Worm (Caenorhabditis elegans) whole organism, L4 larva: Measurements from ENCODE around the gene W03H9.1.

Source experiments
- F26F4.8 ChIP-seq: fragments of 200-800 bp; sonication (Bioruptor generic); conservative IDR thresholded peaks from 2 replicates; pipeline ENCODE4 v1.3.6; 2022; ENCODE audit warnings: missing genetic modification characterization, missing compliant biosample characterization
- F37D6.2 ChIP-seq: sonication (generic microtip); optimal IDR thresholded peaks from 2 replicates; lab custom pipeline; 2016; ENCODE audit warnings: mild to moderate bottlenecking, missing genetic modification characterization, missing compliant biosample characterization
- R02D3.7 ChIP-seq: fragments of 150-350 bp; sonication (generic microtip); optimal IDR thresholded peaks from 3 replicates; lab custom pipeline; 2014; ENCODE audit warnings: missing biosample characterization, missing genetic modification characterization
- T26A8.4 ChIP-seq: fragments of 200-800 bp; sonication (Bioruptor generic); IDR thresholded peaks from 2 replicates; pipeline ENCODE4 v1.3.6; 2022; ENCODE audit warnings: missing genetic modification characterization, missing compliant biosample characterization
- Y105C5A.15 ChIP-seq: fragments of 200-800 bp; sonication (Bioruptor generic); IDR thresholded peaks from 2 replicates; pipeline ENCODE4 v1.3.6; 2022; ENCODE audit warnings: missing genetic modification characterization, missing compliant biosample characterization
- ZK337.2 ChIP-seq: fragments of 200-800 bp; sonication (Bioruptor generic); IDR thresholded peaks from 2 replicates; pipeline ENCODE4 v1.3.6; 2022; ENCODE audit warnings: missing genetic modification reagents, missing genetic modification characterization, missing compliant biosample characterization
- aha-1 ChIP-seq: fragments of 150-350 bp; peaks from one replicate; lab custom pipeline; 2014; ENCODE audit warnings: missing biosample characterization, missing genetic modification characterization
- aly-2 ChIP-seq: sonication (generic microtip); optimal IDR thresholded peaks from 2 replicates; lab custom pipeline; 2018; ENCODE audit warnings: missing biosample characterization, missing genetic modification characterization
- ama-1 ChIP-seq: fragments of 150-350 bp; optimal IDR thresholded peaks from 2 replicates; lab custom pipeline; 2014; ENCODE audit warnings: inconsistent platforms, mixed read lengths
- attf-4 ChIP-seq: sonication (generic microtip); optimal IDR thresholded peaks from 3 replicates; lab custom pipeline; 2017; ENCODE audit warnings: missing biosample characterization, missing genetic modification characterization
- ceh-28 ChIP-seq: fragments of 150-350 bp; optimal IDR thresholded peaks from 2 replicates; lab custom pipeline; 2014; ENCODE audit warnings: missing biosample characterization, missing genetic modification reagents, missing genetic modification characterization
- ceh-44 ChIP-seq: fragments of 200-800 bp; sonication (Bioruptor generic); IDR thresholded peaks from 2 replicates; pipeline ENCODE4 v1.3.6; 2022; ENCODE audit warnings: missing genetic modification reagents, missing genetic modification characterization, missing compliant biosample characterization
- daf-12 ChIP-seq: fragments of 150-350 bp; optimal IDR thresholded peaks from 2 replicates; lab custom pipeline; 2014; ENCODE audit warnings: missing biosample characterization, missing genetic modification reagents, missing genetic modification characterization
- dmd-6 ChIP-seq: fragments of 200-800 bp; sonication (Bioruptor generic); IDR thresholded peaks from 2 replicates; pipeline ENCODE4 v1.3.6; 2022; ENCODE audit warnings: missing genetic modification reagents, missing genetic modification characterization, missing compliant biosample characterization
- dpl-1 ChIP-seq: fragments of 150-350 bp; optimal IDR thresholded peaks from 2 replicates; lab custom pipeline; 2014; ENCODE audit warnings: missing biosample characterization, missing genetic modification reagents, missing genetic modification characterization
- egl-43 ChIP-seq: fragments of 200-800 bp; sonication (Bioruptor generic); IDR thresholded peaks from 2 replicates; pipeline ENCODE4 v1.3.6; 2022; ENCODE audit warnings: missing genetic modification reagents, missing genetic modification characterization, missing compliant biosample characterization
- fkh-10 ChIP-seq: fragments of 150-350 bp; optimal IDR thresholded peaks from 2 replicates; lab custom pipeline; 2014; ENCODE audit warnings: missing biosample characterization, missing genetic modification reagents, missing genetic modification characterization
- fos-1 ChIP-seq: fragments of 150-350 bp; optimal IDR thresholded peaks from 2 replicates; lab custom pipeline; 2014; ENCODE audit warnings: missing biosample characterization, missing genetic modification characterization
- hmg-1.1 ChIP-seq: fragments of 200-800 bp; sonication (Bioruptor generic); IDR thresholded peaks from 2 replicates; pipeline ENCODE4 v1.3.6; 2022; ENCODE audit warnings: missing genetic modification reagents, missing genetic modification characterization, missing compliant biosample characterization
- lin-13 ChIP-seq: fragments of 150-350 bp; optimal IDR thresholded peaks from 2 replicates; lab custom pipeline; 2014; ENCODE audit warnings: missing biosample characterization, missing genetic modification reagents, missing genetic modification characterization
- lin-29 ChIP-seq: fragments of 200-800 bp; sonication (Bioruptor generic); IDR thresholded peaks from 2 replicates; pipeline ENCODE4 v1.3.6; 2022; ENCODE audit warnings: missing genetic modification reagents, missing genetic modification characterization, missing compliant biosample characterization
- lin-38 ChIP-seq: fragments of 200-800 bp; sonication (Bioruptor generic); IDR thresholded peaks from 2 replicates; pipeline ENCODE4 v1.3.6; 2022; ENCODE audit warnings: missing genetic modification reagents, missing genetic modification characterization, missing compliant biosample characterization
- lir-3 ChIP-seq: sonication (generic microtip); optimal IDR thresholded peaks from 2 replicates; lab custom pipeline; 2016; ENCODE audit warnings: mild to moderate bottlenecking, missing genetic modification characterization, missing compliant biosample characterization
- madf-5 ChIP-seq, 2 experiments: fragments of 200-800 bp; sonication (Bioruptor generic); IDR thresholded peaks; 2 replicates each; pipeline ENCODE4 v1.3.6; 2022; ENCODE audit warnings: missing compliant biosample characterization in 2 of 2, missing genetic modification characterization in 2 of 2
- mes-2 ChIP-seq: sonication (generic microtip); optimal IDR thresholded peaks from 2 replicates; lab custom pipeline; 2016; ENCODE audit warnings: missing genotype, mild to moderate bottlenecking, missing genetic modification characterization, missing compliant biosample characterization; ENCODE audit not compliant: poor library complexity, severe bottlenecking
- mxl-2 ChIP-seq: fragments of 200-800 bp; sonication (Bioruptor generic); conservative IDR thresholded peaks from 2 replicates; pipeline ENCODE4 v1.3.6; 2022; ENCODE audit warnings: missing genetic modification reagents, missing genetic modification characterization, missing compliant biosample characterization
- nhr-102 ChIP-seq: sonication (generic microtip); optimal IDR thresholded peaks from 2 replicates; lab custom pipeline; 2016; ENCODE audit warnings: mild to moderate bottlenecking, missing genetic modification characterization, moderate library complexity, missing compliant biosample characterization
- nhr-237 ChIP-seq: sonication (generic microtip); optimal IDR thresholded peaks from 2 replicates; lab custom pipeline; 2017; ENCODE audit warnings: missing biosample characterization, missing genetic modification characterization
- nhr-41 ChIP-seq: fragments of 200-800 bp; sonication (Bioruptor generic); IDR thresholded peaks from 2 replicates; pipeline ENCODE4 v1.3.6; 2022; ENCODE audit warnings: missing genetic modification reagents, missing genetic modification characterization, missing compliant biosample characterization
- nhr-6 ChIP-seq: fragments of 150-350 bp; optimal IDR thresholded peaks from 2 replicates; lab custom pipeline; 2014; ENCODE audit warnings: missing biosample characterization, missing genetic modification characterization
- nhr-76 ChIP-seq: fragments of 150-350 bp; optimal IDR thresholded peaks from 2 replicates; lab custom pipeline; 2014; ENCODE audit warnings: missing biosample characterization, missing genetic modification characterization
- nhr-77 ChIP-seq: fragments of 150-350 bp; optimal IDR thresholded peaks from 2 replicates; lab custom pipeline; 2014; ENCODE audit warnings: missing biosample characterization, missing genetic modification characterization
- pha-4 ChIP-seq, 2 experiments: fragments of 150-350 bp in 1 of 2; fragments of 200-800 bp in 1 of 2; sonication (Bioruptor generic) in 1 of 2; IDR thresholded peaks in 1 of 2; optimal IDR thresholded peaks in 1 of 2; 2 replicates each; pipeline versions ENCODE4 v1.3.6 to Lab custom; 2014 to 2022; ENCODE audit warnings: missing genetic modification characterization in 2 of 2, missing genetic modification reagents in 2 of 2, missing biosample characterization in 1 of 2, missing compliant biosample characterization in 1 of 2
- saeg-2 ChIP-seq: fragments of 200-800 bp; sonication (Bioruptor generic); IDR thresholded peaks from 2 replicates; pipeline ENCODE4 v1.3.6; 2022; ENCODE audit warnings: missing genetic modification reagents, missing genetic modification characterization, missing compliant biosample characterization
- set-16 ChIP-seq: fragments of 200-800 bp; sonication (Bioruptor generic); IDR thresholded peaks from 2 replicates; pipeline ENCODE4 v1.3.6; 2022; ENCODE audit warnings: missing genetic modification reagents, missing genetic modification characterization, missing compliant biosample characterization
- skn-1 ChIP-seq: fragments of 150-350 bp; optimal IDR thresholded peaks from 2 replicates; lab custom pipeline; 2014; ENCODE audit warnings: missing biosample characterization, missing genetic modification characterization
- snpc-4 ChIP-seq: fragments of 150-350 bp; optimal IDR thresholded peaks from 2 replicates; lab custom pipeline; 2014; ENCODE audit warnings: missing biosample characterization, missing genetic modification characterization
- spr-1 ChIP-seq: sonication (generic microtip); optimal IDR thresholded peaks from 2 replicates; lab custom pipeline; 2016; ENCODE audit warnings: mild to moderate bottlenecking, missing genetic modification characterization, missing compliant biosample characterization
- spr-3 ChIP-seq: fragments of 200-800 bp; sonication (Bioruptor generic); optimal IDR thresholded peaks from 2 replicates; lab custom pipeline; 2018; ENCODE audit warnings: mild to moderate bottlenecking, missing genetic modification characterization, missing compliant biosample characterization
- unc-39 ChIP-seq: sonication (generic microtip); optimal IDR thresholded peaks from 2 replicates; lab custom pipeline; 2017; ENCODE audit warnings: missing biosample characterization, missing genetic modification characterization
- zag-1 ChIP-seq: fragments of 150-350 bp; optimal IDR thresholded peaks from 2 replicates; lab custom pipeline; 2014; ENCODE audit warnings: missing biosample characterization, missing genetic modification characterization
- zfp-3 ChIP-seq: fragments of 200-800 bp; sonication (Bioruptor generic); conservative IDR thresholded peaks from 2 replicates; pipeline ENCODE4 v1.3.6; 2022; ENCODE audit warnings: missing genetic modification reagents, missing genetic modification characterization, missing compliant biosample characterization
- ztf-11 ChIP-seq: fragments of 150-350 bp; optimal IDR thresholded peaks from 2 replicates; lab custom pipeline; 2014; ENCODE audit warnings: missing biosample characterization, missing genetic modification characterization

W03H9.1 gene

DNA sequence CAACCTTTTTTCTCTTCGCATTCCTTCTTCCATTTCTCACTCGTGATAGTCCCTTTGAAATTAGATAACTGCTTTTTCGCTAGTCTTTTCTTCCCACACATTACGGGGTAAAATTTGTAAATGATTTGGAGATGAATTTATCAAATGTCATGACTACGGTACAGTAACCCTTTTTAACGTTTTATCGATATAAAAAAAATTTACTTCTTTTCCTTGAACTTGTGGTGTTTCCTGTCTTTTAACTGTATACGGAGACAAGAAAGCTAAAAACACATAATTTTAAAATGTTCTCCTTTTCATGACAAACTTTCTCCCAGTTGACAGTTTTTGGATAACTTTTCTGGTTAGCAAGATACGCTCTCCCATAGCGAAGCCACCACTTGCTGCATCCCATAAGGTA is at the start of gene W03H9.1:
W03H9.1 (minus strand) TSS at position 101 of the 400 bp plus-strand sequence.
- TF ChIP-seq daf-12 (no peak), nhr-76 (tag; lab: Kevin White, UChicago) (no peak), spr-3 (no peak), mxl-2 (GFP tag; lab: Robert Waterston, UW) (no peak), aly-2 (tag; lab: Kevin White, UChicago) (no peak), R02D3.7 (tag; lab: Kevin White, UChicago) (no peak), skn-1 (no peak), attf-4 (tag; lab: Kevin White, UChicago) (no peak), egl-43 (GFP tag; lab: Robert Waterston, UW) (no peak), ama-1 (lab: Kevin White, UChicago) (no peak), dmd-6 (no peak), lin-38 (GFP tag; lab: Robert Waterston, UW) (no peak), spr-1 (tag; lab: Kevin White, UChicago) (no peak), fos-1 (tag; lab: Kevin White, UChicago) (no peak), madf-5 (GFP tag; IDR thresholded peaks at IDR 0.05; lab: Robert Waterston, UW) (no peak), ceh-28 (tag; lab: Kevin White, UChicago) (no peak), mes-2 (tag; lab: Kevin White, UChicago) (no peak), ztf-11 (tag; lab: Kevin White, UChicago) (no peak)

DNA sequence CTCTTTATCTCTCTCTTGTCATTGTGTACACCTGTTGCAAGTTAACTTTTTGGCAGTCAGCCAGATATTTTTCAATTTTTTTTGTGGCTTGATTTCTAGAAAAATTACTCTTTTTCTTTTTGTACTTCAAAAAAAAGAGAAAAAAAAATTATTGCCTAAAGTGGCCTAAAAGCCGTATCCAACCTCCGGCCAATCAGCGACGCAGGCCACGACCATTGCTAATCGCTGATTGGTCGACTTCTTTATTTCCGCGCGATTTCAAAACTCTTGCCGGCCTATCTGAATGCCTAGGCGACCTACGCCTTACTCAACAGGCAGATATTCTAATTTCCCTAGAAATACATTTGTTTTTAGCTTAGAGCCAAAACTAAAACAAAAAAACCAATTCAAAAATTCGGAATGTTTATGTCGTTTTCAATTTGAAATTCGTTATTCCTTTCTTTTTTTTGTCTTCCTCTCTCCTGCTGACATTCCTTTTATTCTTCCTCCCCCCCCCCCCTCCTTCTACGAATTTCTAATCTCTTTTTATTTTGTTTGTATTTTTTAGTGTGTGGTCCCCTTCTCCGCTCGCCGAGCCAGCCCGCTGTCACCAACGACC is 47.7 kb upstream of the W03H9.1 start, which contains the start of gene ace-4:
ace-4 (plus strand) TSS at position 548 of the 598 bp plus-strand sequence.
- no peak for TF ChIP-seq egl-43 (GFP tag; lab: Robert Waterston, UW)
- TF ChIP-seq, all 104 proteins: peak for 0

DNA sequence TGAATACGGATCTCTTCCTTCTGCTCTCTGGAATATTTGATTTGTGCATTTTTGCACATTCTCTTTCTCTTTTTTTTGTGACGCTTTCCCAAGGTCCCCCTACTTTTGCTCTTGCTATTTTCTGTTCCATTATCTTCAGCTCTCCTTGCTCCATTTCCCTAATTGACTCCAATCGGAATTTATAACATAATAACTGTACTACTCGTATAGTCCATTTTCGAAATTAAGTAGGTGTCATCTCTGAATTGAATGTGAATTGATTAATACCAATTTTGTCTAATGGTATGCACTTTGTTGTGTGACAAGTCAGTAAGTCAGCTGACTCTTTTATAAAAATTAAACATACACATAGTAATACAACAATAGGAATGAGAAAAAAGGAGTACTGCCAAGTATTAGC is 46.0 kb upstream of the W03H9.1 start:
- TF ChIP-seq lin-38 (GFP tag; lab: Robert Waterston, UW) = no peak
- TF ChIP-seq pha-4 (GFP tag; IDR thresholded peaks at IDR 0.05; lab: Robert Waterston, UW) = no peak
- no peak for TF ChIP-seq pha-4 (tag; optimal IDR thresholded peaks at IDR 0.05; lab: Kevin White, UChicago)
- TF ChIP-seq nhr-6 = no peak
- no peak for TF ChIP-seq lin-13 (GFP tag; lab: Kevin White, UChicago)
- TF ChIP-seq zfp-3 (GFP tag; lab: Robert Waterston, UW) = no peak
- no peak for TF ChIP-seq lir-3 (tag; lab: Kevin White, UChicago)
- TF ChIP-seq saeg-2 (GFP tag; lab: Robert Waterston, UW) = no peak
- peak; percentile 81 for TF ChIP-seq aha-1 (tag; lab: Kevin White, UChicago)
- TF ChIP-seq, all 104 proteins: peak for 1

ce11 chrII:14187456-14187855 is 37.5 kb upstream of the W03H9.1 start:
- TF ChIP-seq pha-4 (GFP tag; IDR thresholded peaks at IDR 0.05; lab: Robert Waterston, UW) (no peak), pha-4 (tag; optimal IDR thresholded peaks at IDR 0.05; lab: Kevin White, UChicago) (no peak), hmg-1.1 (GFP tag; lab: Robert Waterston, UW) (no peak), saeg-2 (GFP tag; lab: Robert Waterston, UW) (no peak), aha-1 (tag; lab: Kevin White, UChicago) (peak; percentile 15), fkh-10 (GFP tag; lab: Kevin White, UChicago) (no peak), snpc-4 (tag; lab: Kevin White, UChicago) (no peak), T26A8.4 (GFP tag; lab: Robert Waterston, UW) (no peak), dpl-1 (no peak)

ce11 chrII:14186937-14187336 is 37.0 kb upstream of the W03H9.1 start:
- TF ChIP-seq ZK337.2 (GFP tag; lab: Robert Waterston, UW) = no peak
- TF ChIP-seq ceh-44 = no peak
- no peak for TF ChIP-seq unc-39 (tag; lab: Kevin White, UChicago)
- no peak for TF ChIP-seq nhr-76 (tag; lab: Kevin White, UChicago)
- TF ChIP-seq lin-29 = no peak
- no peak for TF ChIP-seq fos-1 (tag; lab: Kevin White, UChicago)
- no peak for TF ChIP-seq egl-43 (GFP tag; lab: Robert Waterston, UW)
- TF ChIP-seq F37D6.2 (tag; lab: Kevin White, UChicago) = no peak
- TF ChIP-seq nhr-77 (tag; lab: Kevin White, UChicago) = no peak
- no peak for TF ChIP-seq ceh-28 (tag; lab: Kevin White, UChicago)
- TF ChIP-seq F26F4.8 = no peak
- no peak for TF ChIP-seq nhr-237
- no peak for TF ChIP-seq nhr-102 (tag; lab: Kevin White, UChicago)
- TF ChIP-seq set-16 (GFP tag; lab: Robert Waterston, UW) = no peak
- no peak for TF ChIP-seq zag-1 (tag; lab: Kevin White, UChicago)
- TF ChIP-seq Y105C5A.15 (GFP tag; lab: Robert Waterston, UW) = no peak
- TF ChIP-seq nhr-41 (GFP tag; lab: Robert Waterston, UW) = no peak
- TF ChIP-seq, all 104 proteins: peak for 0
